Worm (Caenorhabditis elegans) whole organism, late embryonic: ENCODE measurements around the gene str-113.

Experiments used
- ama-1 ChIP-seq: fragments of 150-350 bp; optimal IDR thresholded peaks from 2 replicates; lab custom pipeline; 2014
- ceh-6 ChIP-seq: fragments of 200-800 bp; sonication (Bioruptor generic); optimal IDR thresholded peaks from 2 replicates; lab custom pipeline; 2018; ENCODE audit warnings: mild to moderate bottlenecking, missing genetic modification characterization, missing compliant biosample characterization
- gmeb-2 ChIP-seq: sonication (generic microtip); optimal IDR thresholded peaks from 2 replicates; lab custom pipeline; 2016; ENCODE audit warnings: missing genetic modification characterization, inconsistent platforms, missing compliant biosample characterization
- lin-11 ChIP-seq: fragments of 200-800 bp; sonication (Bioruptor generic); optimal IDR thresholded peaks from 2 replicates; lab custom pipeline; 2018; ENCODE audit warnings: mild to moderate bottlenecking, missing genetic modification characterization, missing compliant biosample characterization
- nfya-1 ChIP-seq: sonication (generic microtip); optimal IDR thresholded peaks from 2 replicates; lab custom pipeline; 2017; ENCODE audit warnings: missing genetic modification characterization, mild to moderate bottlenecking, missing compliant biosample characterization, antibody characterized with exemption, moderate library complexity
- nhr-11 ChIP-seq: fragments of 150-350 bp; optimal IDR thresholded peaks from 2 replicates; lab custom pipeline; 2014; ENCODE audit warnings: missing biosample characterization, missing genetic modification characterization
- odd-2 ChIP-seq: sonication (generic microtip); optimal IDR thresholded peaks from 2 replicates; lab custom pipeline; 2017; ENCODE audit warnings: antibody characterized with exemption, mild to moderate bottlenecking, missing genetic modification characterization, missing compliant biosample characterization
- pha-4 ChIP-seq: fragments of 150-350 bp; optimal IDR thresholded peaks from 2 replicates; lab custom pipeline; 2018; ENCODE audit warnings: missing biosample characterization, missing genetic modification reagents, missing genetic modification characterization
- pros-1 ChIP-seq: fragments of 150-350 bp; optimal IDR thresholded peaks from 2 replicates; lab custom pipeline; 2014; ENCODE audit warnings: missing biosample characterization, missing genetic modification reagents, missing genetic modification characterization
- sdc-2 ChIP-seq: sonication (generic microtip); optimal IDR thresholded peaks from 2 replicates; lab custom pipeline; 2016; ENCODE audit warnings: missing genotype, missing genetic modification characterization, missing compliant biosample characterization
- sox-4 ChIP-seq: sonication (generic microtip); optimal IDR thresholded peaks from 2 replicates; lab custom pipeline; 2017; ENCODE audit warnings: mild to moderate bottlenecking, missing genetic modification characterization, inconsistent platforms, missing compliant biosample characterization
- ttx-3 ChIP-seq: sonication (generic microtip); optimal IDR thresholded peaks from 2 replicates; lab custom pipeline; 2016; ENCODE audit warnings: missing genetic modification reagents, missing genetic modification characterization, missing compliant biosample characterization
- unc-42 ChIP-seq: sonication (generic microtip); optimal IDR thresholded peaks from 2 replicates; lab custom pipeline; 2016; ENCODE audit warnings: missing genotype, missing genetic modification characterization, missing compliant biosample characterization

DNA sequence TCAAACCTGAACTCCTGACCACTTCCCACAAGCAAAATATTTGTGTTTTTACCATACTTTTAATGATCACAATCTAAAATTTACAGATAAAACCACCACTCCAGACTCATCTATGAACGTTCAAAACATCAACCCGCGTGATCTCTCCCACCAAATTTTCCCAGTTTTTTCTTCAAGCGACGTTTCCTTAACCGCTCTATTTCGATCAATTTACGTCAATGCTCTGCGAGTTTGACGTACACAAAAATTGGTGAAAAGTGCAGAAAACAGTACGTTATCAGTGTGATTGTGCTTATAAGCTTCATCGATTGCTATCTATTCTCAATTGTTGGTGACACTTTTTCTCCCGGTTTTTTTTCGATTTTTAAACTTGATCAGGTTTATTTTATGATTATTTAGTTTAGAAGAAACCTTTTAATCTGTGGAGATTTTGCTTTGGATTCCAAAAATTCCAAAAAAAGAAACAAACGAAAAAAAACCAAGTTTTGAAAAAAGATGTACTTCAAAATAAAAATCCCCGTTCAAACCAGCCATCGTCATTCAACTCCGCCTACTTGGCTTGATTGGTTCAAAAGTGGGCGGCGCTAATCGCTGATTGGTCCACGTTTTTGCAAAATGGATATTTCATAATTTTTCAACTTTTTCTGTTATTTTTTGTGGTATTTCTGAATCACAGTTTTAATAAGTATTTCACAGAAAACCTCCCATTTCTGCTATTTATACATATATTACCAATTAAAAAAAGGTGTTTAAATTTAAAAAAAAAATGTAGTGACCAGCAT lies 34.3 kb downstream of the str-113 start:
- TF ChIP-seq sdc-2: no peak
- TF ChIP-seq ama-1 (lab: Kevin White, UChicago): no peak
- TF ChIP-seq gmeb-2 (tag; lab: Kevin White, UChicago): no peak
- no peak for TF ChIP-seq ceh-6
- no peak for TF ChIP-seq sox-4 (tag; lab: Kevin White, UChicago)
- no peak for TF ChIP-seq pha-4
- no peak for TF ChIP-seq pros-1
- no peak for TF ChIP-seq ttx-3
- no peak for TF ChIP-seq unc-42
- TF ChIP-seq odd-2: no peak
- no peak for TF ChIP-seq nhr-11
- peak; percentile 72 for TF ChIP-seq nfya-1
- no peak for TF ChIP-seq lin-11 (tag; lab: Kevin White, UChicago)
